Fruit fly (Drosophila melanogaster): ENCODE data around the gene Cad87A.

The Cad87A gene

dm6 chr3R:11920605-11921004 is 28.3 kb downstream of the Cad87A start (continued):
- TF ChIP-seq lbe (GFP tag; optimal IDR thresholded peaks at IDR 0.05) (no peak), CG3726 (GFP tag; IDR thresholded peaks at IDR 0.05) (no peak), Hsf (GFP tag; optimal IDR thresholded peaks at IDR 0.05) (no peak), Ssrp (tag; optimal IDR thresholded peaks at IDR 0.05) (no peak), Mes4 (GFP tag; optimal IDR thresholded peaks at IDR 0.05) (no peak), Rx (GFP tag; IDR thresholded peaks at IDR 0.05) (no peak), run (tag; optimal IDR thresholded peaks at IDR 0.05) (no peak), CG32767 (GFP tag; IDR thresholded peaks at IDR 0.05) (no peak), CG15479 (GFP tag; optimal IDR thresholded peaks at IDR 0.05) (no peak)

dm6 chr3R:11902893-11903292 is 46.0 kb downstream of the Cad87A start:
- TF ChIP-seq Hr51 (GFP tag; optimal IDR thresholded peaks at IDR 0.05) = no peak
- no peak for TF ChIP-seq Dad (GFP tag; optimal IDR thresholded peaks at IDR 0.05)
- no peak for TF ChIP-seq CG8944 (GFP tag; optimal IDR thresholded peaks at IDR 0.05)
- no peak for TF ChIP-seq CG31388 (GFP tag; optimal IDR thresholded peaks at IDR 0.05)
- TF ChIP-seq Awh (GFP tag; IDR thresholded peaks at IDR 0.05) = no peak
- TF ChIP-seq CG32772 (GFP tag; IDR thresholded peaks at IDR 0.05) = no peak

- TF ChIP-seq CG1602 (GFP tag; optimal IDR thresholded peaks at IDR 0.05) (no peak), tgo (GFP tag; IDR thresholded peaks at IDR 0.05) (no peak), ase (GFP tag; IDR thresholded peaks at IDR 0.05) (no peak), Mad (GFP tag; optimal IDR thresholded peaks at IDR 0.05) (no peak), Sox100B (GFP tag; optimal IDR thresholded peaks at IDR 0.05) (no peak), insv (GFP tag; optimal IDR thresholded peaks at IDR 0.05) (no peak), CG10321 (GFP tag; IDR thresholded peaks at IDR 0.05) (no peak), wek (GFP tag; optimal IDR thresholded peaks at IDR 0.05) (no peak), CG6254 (GFP tag; optimal IDR thresholded peaks at IDR 0.05) (no peak), BtbVII (GFP tag; optimal IDR thresholded peaks at IDR 0.05) (no peak), dmrt11E (tag; optimal IDR thresholded peaks at IDR 0.05) (no peak), nerfin-2 (GFP tag; IDR thresholded peaks at IDR 0.05; ENCODE audit: partially characterized antibody) (no peak), maf-S (GFP tag; optimal IDR thresholded peaks at IDR 0.05) (no peak), Abd-B (GFP tag; optimal IDR thresholded peaks at IDR 0.05) (no peak), tx (GFP tag; optimal IDR thresholded peaks at IDR 0.05) (no peak)
Measured at dm6 chr3R:11897282-11897681, 51.6 kb downstream of the Cad87A start, which contains the start of gene CG34307. TSS of gene CG34307 (plus strand) at chr3R:11897582.

- TF ChIP-seq Xrp1 (GFP tag; IDR thresholded peaks at IDR 0.05) (no peak), CG2199 (GFP tag; IDR thresholded peaks at IDR 0.05) (no peak), CG15514 (GFP tag; optimal IDR thresholded peaks at IDR 0.05) (no peak), Deaf1 (tag; optimal IDR thresholded peaks at IDR 0.05) (no peak), Drgx (GFP tag; IDR thresholded peaks at IDR 0.05) (no peak), vvl (GFP tag; IDR thresholded peaks at IDR 0.05) (no peak), onecut (GFP tag; IDR thresholded peaks at IDR 0.05) (no peak)
Measured at dm6 chr3R:11893197-11893596, 55.7 kb downstream of the Cad87A start, which contains the start of gene Dnali1. TSS of gene Dnali1 (minus strand) at chr3R:11893297.

All from whole organism, embryonic.